Fruit fly (Drosophila melanogaster) whole organism, embryonic: ENCODE results near the gene CG5515.

ENCODE experiments used
- Awh ChIP-seq: fragments of 200-800 bp; sonication (Bioruptor generic); IDR thresholded peaks from 2 replicates; pipeline ENCODE4, ENCODE4 v1.3.6; 2022; ENCODE audit warnings: missing biosample characterization, missing genetic modification characterization
- Bgb ChIP-seq: fragments of 200-800 bp; sonication (Bioruptor generic); IDR thresholded peaks from 2 replicates; pipeline ENCODE4 v1.3.6; 2022; ENCODE audit warnings: missing biosample characterization, missing genetic modification characterization; ENCODE audit not compliant: partially characterized antibody
- CG10209 ChIP-seq: fragments of 200-800 bp; sonication (Bioruptor generic); optimal IDR thresholded peaks from 3 replicates; lab custom pipeline; 2017; ENCODE audit warnings: missing biosample characterization, mild to moderate bottlenecking, missing genetic modification characterization, missing genetic modification reagents
- CG10274 ChIP-seq: fragments of 200-800 bp; sonication (Bioruptor generic); optimal IDR thresholded peaks from 3 replicates; lab custom pipeline; 2017; ENCODE audit warnings: missing biosample characterization, mild to moderate bottlenecking, missing genetic modification characterization
- CG10959 ChIP-seq: fragments of 200-800 bp; sonication (Bioruptor generic); IDR thresholded peaks from 2 replicates; pipeline ENCODE4 v1.3.6; 2022; ENCODE audit warnings: missing biosample characterization, missing genetic modification characterization
- CG11560 ChIP-seq: fragments of 200-800 bp; sonication (Bioruptor generic); IDR thresholded peaks from 3 replicates; pipeline ENCODE4 v1.3.6; 2022; ENCODE audit warnings: missing biosample characterization, missing genetic modification characterization
- CG13287 ChIP-seq: fragments of 200-800 bp; sonication (Bioruptor generic); IDR thresholded peaks from 2 replicates; pipeline ENCODE4 v1.3.6; 2022; ENCODE audit warnings: missing biosample characterization, missing genetic modification characterization; ENCODE audit not compliant: partially characterized antibody
- CG14965 ChIP-seq: fragments of 200-800 bp; sonication (Bioruptor generic); optimal IDR thresholded peaks from 2 replicates; lab custom pipeline; 2016; ENCODE audit warnings: missing biosample characterization, missing genetic modification characterization, borderline replicate concordance
- CG17912 ChIP-seq: fragments of 200-800 bp; sonication (Bioruptor generic); optimal IDR thresholded peaks from 2 replicates; lab custom pipeline; 2018; ENCODE audit warnings: missing biosample characterization, mild to moderate bottlenecking, missing genetic modification characterization
- CG3995 ChIP-seq: fragments of 200-800 bp; sonication (Bioruptor generic); optimal IDR thresholded peaks from 3 replicates; lab custom pipeline; 2016; ENCODE audit warnings: missing biosample characterization, missing genetic modification characterization
- CG4707 ChIP-seq: fragments of 200-800 bp; sonication (Bioruptor generic); optimal IDR thresholded peaks from 2 replicates; lab custom pipeline; 2018; ENCODE audit warnings: missing biosample characterization, mild to moderate bottlenecking, missing genetic modification characterization, moderate library complexity
- CG5180 ChIP-seq: fragments of 200-800 bp; sonication (Bioruptor generic); optimal IDR thresholded peaks from 3 replicates; lab custom pipeline; 2017; ENCODE audit warnings: missing biosample characterization, missing genetic modification characterization, mild to moderate bottlenecking, moderate library complexity, missing genetic modification reagents
- CG7357 ChIP-seq: fragments of 200-800 bp; sonication (Bioruptor generic); IDR thresholded peaks from 3 replicates; pipeline ENCODE4 v1.3.6; 2022; ENCODE audit warnings: missing biosample characterization, missing genetic modification characterization
- CG7745 ChIP-seq: fragments of 200-800 bp; sonication (Bioruptor generic); optimal IDR thresholded peaks from 2 replicates; lab custom pipeline; 2018; ENCODE audit warnings: missing biosample characterization, mild to moderate bottlenecking, missing genetic modification characterization, moderate library complexity
- CG8388 ChIP-seq: fragments of 200-800 bp; sonication (Bioruptor generic); optimal IDR thresholded peaks from 2 replicates; lab custom pipeline; 2019; ENCODE audit warnings: missing biosample characterization, mild to moderate bottlenecking, missing genetic modification characterization, moderate library complexity
- CG9817 ChIP-seq: fragments of 200-800 bp; sonication (Bioruptor generic); optimal IDR thresholded peaks from 2 replicates; lab custom pipeline; 2018; ENCODE audit warnings: missing biosample characterization, mild to moderate bottlenecking, missing genetic modification characterization, moderate library complexity
- Dad ChIP-seq: fragments of 200-800 bp; sonication (Bioruptor generic); optimal IDR thresholded peaks from 3 replicates; lab custom pipeline; 2016; ENCODE audit warnings: missing biosample characterization, missing genetic modification characterization
- Dll ChIP-seq: fragments of 200-800 bp; sonication (Bioruptor generic); IDR thresholded peaks from 4 replicates; pipeline ENCODE4 v1.3.6; 2022; ENCODE audit warnings: missing biosample characterization, missing genetic modification characterization; ENCODE audit not compliant: partially characterized antibody
- Doc3 ChIP-seq: fragments of 200-800 bp; sonication (Bioruptor generic); IDR thresholded peaks from 3 replicates; pipeline ENCODE4 v1.3.6; 2022; ENCODE audit warnings: missing biosample characterization, missing genetic modification characterization; ENCODE audit not compliant: partially characterized antibody
- Ets65A ChIP-seq: fragments of 200-800 bp; sonication (Bioruptor generic); peaks from one replicate; lab custom pipeline; 2016; ENCODE audit warnings: missing biosample characterization, missing genetic modification characterization
- H2.0 ChIP-seq: fragments of 200-800 bp; sonication (Bioruptor generic); IDR thresholded peaks from 2 replicates; pipeline ENCODE4 v1.3.6; 2022; ENCODE audit warnings: missing biosample characterization, missing genetic modification characterization
- Hand ChIP-seq: fragments of 200-800 bp; sonication (Bioruptor generic); optimal IDR thresholded peaks from 2 replicates; lab custom pipeline; 2017; ENCODE audit warnings: mild to moderate bottlenecking, missing biosample characterization, missing genetic modification reagents, missing genetic modification characterization
- Hr51 ChIP-seq, 2 experiments: fragments of 200-800 bp; sonication (Bioruptor generic); optimal IDR thresholded peaks; 2 replicates in 1 of 2; 3 replicates in 1 of 2; lab custom pipeline; 2016 to 2018; ENCODE audit warnings: missing biosample characterization in 2 of 2, missing genetic modification characterization in 2 of 2, mild to moderate bottlenecking in 1 of 2, moderate library complexity in 1 of 2
- Jarid2 ChIP-seq: fragments of 200-800 bp; sonication (Bioruptor generic); optimal IDR thresholded peaks from 3 replicates; lab custom pipeline; 2017; ENCODE audit warnings: mild to moderate bottlenecking, missing biosample characterization, missing genetic modification reagents, missing genetic modification characterization
- Oli ChIP-seq: fragments of 200-800 bp; sonication (Bioruptor generic); optimal IDR thresholded peaks from 2 replicates; lab custom pipeline; 2018; ENCODE audit warnings: missing biosample characterization, mild to moderate bottlenecking, missing genetic modification characterization, moderate library complexity
- Optix ChIP-seq: fragments of 200-800 bp; sonication (Bioruptor generic); IDR thresholded peaks from 3 replicates; pipeline ENCODE4 v1.3.6; 2022; ENCODE audit warnings: missing biosample characterization, missing genetic modification characterization
- Ravus ChIP-seq: fragments of 200-800 bp; sonication (Bioruptor generic); IDR thresholded peaks from 2 replicates; pipeline ENCODE4 v1.3.6; 2022; ENCODE audit warnings: missing biosample characterization, missing genetic modification characterization
- Sin3A ChIP-seq: fragments of >200 bp; optimal IDR thresholded peaks from 2 replicates; lab custom pipeline; 2018
- Sox100B ChIP-seq: fragments of 200-800 bp; sonication (Bioruptor generic); optimal IDR thresholded peaks from 3 replicates; lab custom pipeline; 2018; ENCODE audit warnings: missing biosample characterization, mild to moderate bottlenecking, missing genetic modification characterization
- Sry-δ ChIP-seq: fragments of 200-800 bp; sonication (Bioruptor generic); optimal IDR thresholded peaks from 2 replicates; lab custom pipeline; 2016; ENCODE audit warnings: missing biosample characterization, missing genetic modification characterization
- Xrp1 ChIP-seq: fragments of 200-800 bp; sonication (Bioruptor generic); IDR thresholded peaks from 2 replicates; pipeline ENCODE4 v1.3.6; 2022; ENCODE audit warnings: missing biosample characterization, missing genetic modification characterization
- corto ChIP-seq: fragments of 200-800 bp; sonication (Bioruptor generic); optimal IDR thresholded peaks from 2 replicates; lab custom pipeline; 2016; ENCODE audit warnings: missing biosample characterization, mild to moderate bottlenecking, missing genetic modification characterization, moderate library complexity
- esg ChIP-seq: fragments of 200-800 bp; sonication (Bioruptor generic); conservative IDR thresholded peaks from 2 replicates; pipeline ENCODE4 v1.3.6; 2022; ENCODE audit warnings: missing biosample characterization, missing genetic modification characterization
- gem ChIP-seq: fragments of 200-800 bp; sonication (Bioruptor generic); optimal IDR thresholded peaks from 2 replicates; lab custom pipeline; 2019; ENCODE audit warnings: missing biosample characterization, mild to moderate bottlenecking, missing genetic modification characterization, moderate library complexity
- grau ChIP-seq: fragments of 200-800 bp; optimal IDR thresholded peaks from 3 replicates; lab custom pipeline; 2019; ENCODE audit warnings: missing biosample characterization, mild to moderate bottlenecking, missing genetic modification characterization, moderate library complexity
- grn ChIP-seq: fragments of 200-800 bp; sonication (Bioruptor generic); optimal IDR thresholded peaks from 3 replicates; lab custom pipeline; 2017; ENCODE audit warnings: missing biosample characterization, missing genetic modification characterization
- ken ChIP-seq: fragments of 200-800 bp; sonication (Bioruptor generic); IDR thresholded peaks from 3 replicates; pipeline ENCODE4 v1.3.6; 2022; ENCODE audit warnings: missing biosample characterization, missing genetic modification characterization
- lmd ChIP-seq: fragments of 200-800 bp; sonication (Bioruptor generic); IDR thresholded peaks from 2 replicates; pipeline ENCODE4 v1.3.6; 2022; ENCODE audit warnings: missing biosample characterization, missing genetic modification characterization
- lola ChIP-seq, 3 experiments: fragments of >200 bp in 2 of 3; fragments of 200-800 bp in 1 of 3; sonication (Bioruptor generic) in 1 of 3; optimal IDR thresholded peaks; 2 replicates each; lab custom pipeline; 2017 to 2019; ENCODE audit warnings: missing biosample characterization in 3 of 3, missing genetic modification characterization in 3 of 3, mild to moderate bottlenecking in 1 of 3, moderate library complexity in 1 of 3
- lov ChIP-seq, 2 experiments: fragments of 200-800 bp in 1 of 2; fragments of >200 bp in 1 of 2; sonication (Bioruptor generic) in 1 of 2; IDR thresholded peaks in 1 of 2; optimal IDR thresholded peaks in 1 of 2; 2 replicates in 1 of 2; 3 replicates in 1 of 2; pipeline versions ENCODE4 v1.3.6 to Lab custom; 2017 to 2022; ENCODE audit warnings: missing biosample characterization in 1 of 2, missing genetic modification characterization in 1 of 2
- odd ChIP-seq: fragments of 200-800 bp; sonication (Bioruptor generic); optimal IDR thresholded peaks from 2 replicates; lab custom pipeline; 2017; ENCODE audit warnings: missing biosample characterization, mild to moderate bottlenecking, missing genetic modification characterization
- pb ChIP-seq: fragments of 200-800 bp; sonication (Bioruptor generic); optimal IDR thresholded peaks from 3 replicates; lab custom pipeline; 2016; ENCODE audit warnings: missing biosample characterization, missing genetic modification characterization
- ranshi ChIP-seq: fragments of 200-800 bp; sonication (Bioruptor generic); IDR thresholded peaks from 2 replicates; pipeline ENCODE4 v1.3.6; 2022; ENCODE audit warnings: missing biosample characterization, missing genetic modification characterization
- repo ChIP-seq: fragments of 200-800 bp; sonication (Bioruptor generic); optimal IDR thresholded peaks from 2 replicates; lab custom pipeline; 2016; ENCODE audit warnings: missing biosample characterization, missing genetic modification characterization
- shn ChIP-seq: fragments of 200-800 bp; sonication (Bioruptor generic); optimal IDR thresholded peaks from 3 replicates; lab custom pipeline; 2016; ENCODE audit warnings: missing biosample characterization, missing genetic modification characterization
- sim ChIP-seq: fragments of 200-800 bp; sonication (Bioruptor generic); IDR thresholded peaks from 2 replicates; pipeline ENCODE4 v1.3.6; 2022; ENCODE audit warnings: missing biosample characterization, missing genetic modification characterization
- slou ChIP-seq: fragments of 200-800 bp; sonication (Bioruptor generic); optimal IDR thresholded peaks from 3 replicates; lab custom pipeline; 2016; ENCODE audit warnings: missing biosample characterization, missing genetic modification characterization
- tll ChIP-seq, 2 experiments: fragments of 200-800 bp in 1 of 2; fragments of >200 bp in 1 of 2; sonication (Bioruptor generic) in 1 of 2; optimal IDR thresholded peaks; 2 replicates each; lab custom pipeline; 2017 to 2019; ENCODE audit warnings: missing biosample characterization in 2 of 2, missing genetic modification characterization in 2 of 2, mild to moderate bottlenecking in 1 of 2, moderate library complexity in 1 of 2
- wdn ChIP-seq: fragments of 200-800 bp; sonication (Bioruptor generic); IDR thresholded peaks from 2 replicates; pipeline ENCODE4 v1.3.6; 2022; ENCODE audit warnings: missing biosample characterization, missing genetic modification characterization
- zen2 ChIP-seq: fragments of 200-800 bp; sonication (Bioruptor generic); IDR thresholded peaks from 3 replicates; pipeline ENCODE4 v1.3.6; 2022; ENCODE audit warnings: missing biosample characterization, missing genetic modification characterization; ENCODE audit not compliant: partially characterized antibody

The CG5515 gene

dm6 chr3R:24226744-24227143 lies 38.0 kb upstream of the CG5515 start, which contains the start of the genes Spps and CG13609 (continued):
- TF ChIP-seq tll (GFP tag; optimal IDR thresholded peaks at IDR 0.05; lab: Kevin White, UChicago) (no peak), H2.0 (no peak), Dad (GFP tag; lab: Kevin White, UChicago) (no peak), Hand (GFP tag; lab: Kevin White, UChicago) (no peak), Xrp1 (GFP tag; lab: Robert Waterston, UW) (no peak), sim (GFP tag; lab: Robert Waterston, UW) (no peak), gem (tag; lab: Kevin White, UChicago) (no peak), CG7745 (tag; lab: Kevin White, UChicago) (no peak), wdn (no peak), CG14965 (GFP tag; lab: Kevin White, UChicago) (no peak), Sry-δ (GFP tag; lab: Kevin White, UChicago) (peak; percentile 91), Jarid2 (GFP tag; lab: Kevin White, UChicago) (no peak), repo (GFP tag; lab: Kevin White, UChicago) (no peak), CG10959 (GFP tag; lab: Robert Waterston, UW) (no peak), ranshi (GFP tag; lab: Robert Waterston, UW) (peak; percentile 28; the same call in 1 of the 2 replicates), zen2 (peak; percentile 92), Bgb (GFP tag; lab: Robert Waterston, UW) (peak; percentile 99), CG13287 (GFP tag; lab: Robert Waterston, UW) (peak; percentile 96), Hr51 (GFP tag; optimal IDR thresholded peaks at IDR 0.05; lab: Kevin White, UChicago) (no peak), Ravus (GFP tag; lab: Robert Waterston, UW) (no peak), odd (no peak), corto (GFP tag; lab: Kevin White, UChicago) (no peak), CG3995 (peak; percentile 72), CG10274 (GFP tag; lab: Kevin White, UChicago) (no peak), lmd (GFP tag; lab: Robert Waterston, UW) (no peak), lov (optimal IDR thresholded peaks at IDR 0.05; lab: Kevin White, UChicago) (no peak), lov (GFP tag; IDR thresholded peaks at IDR 0.05; lab: Robert Waterston, UW) (no peak), Doc3 (peak; percentile 83), Awh (GFP tag; lab: Robert Waterston, UW) (no peak), CG17912 (GFP tag; lab: Kevin White, UChicago) (peak; percentile 25), slou (GFP tag; lab: Kevin White, UChicago) (no peak), CG9817 (tag; lab: Kevin White, UChicago) (no peak), Oli (tag; lab: Kevin White, UChicago) (no peak), Dll (peak; percentile 84), grau (peak; percentile 40), Optix (GFP tag; lab: Robert Waterston, UW) (no peak), esg (GFP tag; lab: Robert Waterston, UW) (no peak), CG7357 (GFP tag; lab: Robert Waterston, UW) (no peak), CG4707 (GFP tag; lab: Kevin White, UChicago) (no peak), CG5180 (GFP tag; lab: Kevin White, UChicago) (no peak), Sin3A (lab: Kevin White, UChicago) (peak; percentile 65), pb (no peak), grn (GFP tag; lab: Kevin White, UChicago) (peak; percentile 65), Sox100B (GFP tag; lab: Kevin White, UChicago) (no peak), CG8388 (no peak), Ets65A (GFP tag; lab: Kevin White, UChicago) (peak; percentile 78), CG11560 (tag; lab: Robert Waterston, UW) (no peak), lola (GFP tag; optimal IDR thresholded peaks at IDR 0.05; lab: Kevin White, UChicago) (no peak), shn (GFP tag; lab: Kevin White, UChicago) (no peak), CG10209 (GFP tag; lab: Kevin White, UChicago) (no peak), ken (no peak)
